Fruit fly (Drosophila melanogaster): ENCODE data around the gene Rab3-GEF.

Rab3-GEF gene

DNA sequence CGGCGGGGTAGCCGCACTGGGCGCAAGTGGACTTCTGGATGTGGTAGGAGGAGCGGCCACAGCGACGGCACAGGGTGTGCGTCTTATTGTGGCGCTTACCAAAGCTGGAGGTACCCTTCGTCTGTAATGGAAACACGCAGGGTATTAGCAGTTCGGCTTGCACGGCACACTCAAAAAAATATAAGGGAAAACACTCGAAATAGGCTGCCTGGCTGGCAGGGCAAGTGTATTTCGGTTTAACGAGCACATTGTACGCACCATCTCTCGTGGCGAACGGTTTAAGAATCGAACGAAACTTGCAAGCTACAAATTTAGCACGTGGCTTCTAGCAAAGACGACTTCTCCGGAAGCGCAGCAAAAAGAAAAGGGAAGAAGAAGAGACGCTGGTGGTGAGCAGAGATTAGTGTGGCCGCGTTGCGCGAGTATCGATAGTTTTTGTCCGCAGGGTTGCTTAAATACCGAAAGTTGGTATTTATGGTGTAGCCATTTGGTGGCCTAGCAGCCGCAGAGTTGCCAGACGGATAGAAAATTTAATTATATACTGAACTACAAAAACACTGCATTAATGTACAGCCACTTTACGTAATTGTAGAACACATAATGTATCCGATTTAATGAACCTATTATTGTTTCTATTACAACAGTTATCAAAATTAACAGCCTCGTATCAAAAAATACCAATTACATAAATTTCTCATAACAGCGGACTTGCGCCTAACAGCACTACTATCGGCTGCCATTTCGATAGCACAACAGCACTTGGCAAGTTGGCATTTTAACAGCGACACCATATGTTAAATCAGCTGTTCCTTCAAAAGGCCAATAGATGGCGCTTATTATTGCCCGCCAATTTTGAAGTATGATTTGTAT is 49.7 kb downstream of the Rab3-GEF start, which contains the start of gene RpL37-1 (continued):
- TF ChIP-seq Blimp-1 (GFP tag; optimal IDR thresholded peaks at IDR 0.05) (no peak), Smox (GFP tag; optimal IDR thresholded peaks at IDR 0.05) (peak; percentile 26), salr (GFP tag; optimal IDR thresholded peaks at IDR 0.05) (no peak), Hr4 (GFP tag; optimal IDR thresholded peaks at IDR 0.05) (no peak), cyc (GFP tag; optimal IDR thresholded peaks at IDR 0.05) (peak; percentile 61), Lpt (GFP tag; optimal IDR thresholded peaks at IDR 0.05) (no peak), CG6792 (GFP tag; optimal IDR thresholded peaks at IDR 0.05) (no peak), dac (GFP tag; optimal IDR thresholded peaks at IDR 0.05) (no peak), CG6808 (GFP tag; optimal IDR thresholded peaks at IDR 0.05) (peak; percentile 20), acj6 (GFP tag; optimal IDR thresholded peaks at IDR 0.05) (peak; percentile 27), CG11762 (GFP tag; optimal IDR thresholded peaks at IDR 0.05; ENCODE audit: insufficient read depth) (no peak), CG31627 (GFP tag; optimal IDR thresholded peaks at IDR 0.05) (peak; percentile 36), vri (GFP tag; optimal IDR thresholded peaks at IDR 0.05) (peak; percentile 47), svp (GFP tag) (no peak), Gug (GFP tag; IDR thresholded peaks at IDR 0.05) (no peak), achi (GFP tag; optimal IDR thresholded peaks at IDR 0.05) (peak; percentile 25), CG4318 (GFP tag; optimal IDR thresholded peaks at IDR 0.05) (no peak), Met (GFP tag; optimal IDR thresholded peaks at IDR 0.05) (peak; percentile 57), fd59A (GFP tag; optimal IDR thresholded peaks at IDR 0.05) (no peak), CG10631 (GFP tag; optimal IDR thresholded peaks at IDR 0.05) (peak; percentile 17), CG15336 (GFP tag; IDR thresholded peaks at IDR 0.05) (no peak), Hr38 (GFP tag; optimal IDR thresholded peaks at IDR 0.05) (no peak), spab (GFP tag; optimal IDR thresholded peaks at IDR 0.05) (no peak), dsx (GFP tag; optimal IDR thresholded peaks at IDR 0.05; ENCODE audit: poor library complexity, severe bottlenecking) (no peak), Ets21C (GFP tag; optimal IDR thresholded peaks at IDR 0.05) (no peak), Eip93F (GFP tag; optimal IDR thresholded peaks at IDR 0.05) (no peak), CG1621 (tag; optimal IDR thresholded peaks at IDR 0.05) (peak; percentile 9), CG6276 (GFP tag; optimal IDR thresholded peaks at IDR 0.05) (no peak), ss (GFP tag; optimal IDR thresholded peaks at IDR 0.05) (peak; percentile 12 to 62)

DNA sequence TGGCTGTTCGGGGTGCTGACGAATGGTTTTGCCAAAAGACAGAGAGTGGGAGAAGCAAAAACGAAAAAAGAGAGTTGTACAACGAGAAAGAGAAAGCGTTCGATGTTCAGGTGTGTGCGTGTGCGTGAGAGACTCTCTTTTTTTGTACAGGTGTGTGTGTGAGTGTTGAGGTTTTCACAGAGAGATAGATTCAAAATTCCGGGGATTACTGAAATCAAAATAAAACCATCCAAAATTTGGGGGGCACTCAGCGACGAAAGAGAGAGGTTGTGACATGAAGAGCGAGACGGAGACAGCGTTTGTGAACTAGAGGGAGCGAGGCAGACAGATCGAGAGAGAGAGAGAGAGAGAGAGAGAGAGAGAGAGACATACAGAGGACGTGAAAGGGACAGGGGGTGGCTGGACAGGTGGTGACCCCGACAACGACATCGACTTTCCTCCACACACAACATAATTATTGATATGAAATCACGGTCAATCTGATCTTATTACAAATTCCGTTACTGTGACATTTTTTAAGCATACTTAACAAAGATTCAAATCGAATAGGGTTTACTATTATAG is 53.9 kb downstream of the Rab3-GEF start:
- no peak for TF ChIP-seq Hr38 (GFP tag; optimal IDR thresholded peaks at IDR 0.05)
- no peak for TF ChIP-seq CG34406 (GFP tag; optimal IDR thresholded peaks at IDR 0.05)
- peak; percentile 2 for TF ChIP-seq Eip78C (GFP tag)
- peak; percentile 71 for TF ChIP-seq CG8319 (GFP tag; optimal IDR thresholded peaks at IDR 0.05)
- no peak for TF ChIP-seq CG6808 (GFP tag; optimal IDR thresholded peaks at IDR 0.05)

DNA sequence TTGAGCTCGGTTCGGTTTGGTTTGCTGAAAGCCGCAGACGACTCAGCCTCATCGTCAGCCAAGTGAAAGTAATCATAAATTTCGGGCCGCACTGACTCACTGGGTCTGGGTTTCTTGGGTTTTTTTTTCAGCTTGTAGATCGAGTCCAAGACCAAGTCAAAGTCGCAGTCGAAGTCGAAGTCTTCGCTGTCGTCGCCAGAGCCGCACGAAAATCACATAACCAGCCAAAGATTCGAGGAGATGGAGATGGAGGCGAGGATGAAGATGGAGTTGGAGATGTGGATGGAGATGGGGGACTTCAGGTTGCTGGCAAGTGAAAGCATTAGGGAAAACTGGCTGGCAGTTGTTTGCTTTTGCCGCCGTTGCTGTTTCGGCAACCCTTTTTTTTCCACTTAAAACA is 57.6 kb downstream of the Rab3-GEF start:
- peak; percentile 45 for TF ChIP-seq Blimp-1 (GFP tag; optimal IDR thresholded peaks at IDR 0.05)
- TF ChIP-seq Eip75B (GFP tag; optimal IDR thresholded peaks at IDR 0.05): no peak

DNA sequence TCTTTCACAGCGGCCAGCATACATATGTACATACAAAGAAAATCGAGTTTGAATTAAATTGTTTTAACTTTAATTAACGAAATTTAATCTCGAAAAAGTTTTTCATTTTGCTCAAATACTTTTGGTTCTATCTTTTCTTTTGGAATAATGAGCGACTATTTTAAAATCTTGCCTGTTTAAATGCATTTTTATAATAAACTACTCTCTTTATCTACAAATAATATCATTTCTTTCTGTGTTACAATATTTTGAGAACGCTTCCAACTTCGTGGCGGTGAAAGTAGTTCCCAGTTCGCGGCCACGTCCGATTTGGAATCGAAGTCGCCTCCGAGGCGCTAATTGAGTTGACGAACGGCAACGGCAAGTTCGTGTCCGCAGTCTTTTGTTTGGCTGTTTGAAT is 60.8 kb downstream of the Rab3-GEF start:
- no peak for TF ChIP-seq CG7368 (GFP tag; optimal IDR thresholded peaks at IDR 0.05)
- peak; percentile 16 for TF ChIP-seq topi (GFP tag; optimal IDR thresholded peaks at IDR 0.05)
- peak; percentile 11 for TF ChIP-seq Hr39 (GFP tag; optimal IDR thresholded peaks at IDR 0.05)
- TF ChIP-seq CG4318 (GFP tag; optimal IDR thresholded peaks at IDR 0.05): no peak
- TF ChIP-seq CG32006 (GFP tag; optimal IDR thresholded peaks at IDR 0.05): peak; percentile 18
- no peak for TF ChIP-seq CG6792 (GFP tag; optimal IDR thresholded peaks at IDR 0.05)
- no peak for TF ChIP-seq cyc (GFP tag; optimal IDR thresholded peaks at IDR 0.05)
- TF ChIP-seq CG1621 (tag; optimal IDR thresholded peaks at IDR 0.05): no peak
- TF ChIP-seq CG15336 (GFP tag; IDR thresholded peaks at IDR 0.05): no peak
- TF ChIP-seq CG8319 (GFP tag; optimal IDR thresholded peaks at IDR 0.05): no peak
- no peak for TF ChIP-seq eg (GFP tag; IDR thresholded peaks at IDR 0.05)
- TF ChIP-seq Smox (GFP tag; optimal IDR thresholded peaks at IDR 0.05): no peak
- TF ChIP-seq achi (GFP tag; optimal IDR thresholded peaks at IDR 0.05): no peak
- no peak for TF ChIP-seq CG16779 (tag; optimal IDR thresholded peaks at IDR 0.05)
- no peak for TF ChIP-seq Lpt (GFP tag; optimal IDR thresholded peaks at IDR 0.05)
- TF ChIP-seq CG3919 (GFP tag; optimal IDR thresholded peaks at IDR 0.05): no peak
- TF ChIP-seq CG6276 (GFP tag; optimal IDR thresholded peaks at IDR 0.05): no peak
- no peak for TF ChIP-seq lz (GFP tag; optimal IDR thresholded peaks at IDR 0.05)
- TF ChIP-seq CG8119 (GFP tag; IDR thresholded peaks at IDR 0.05): no peak
- TF ChIP-seq CG9139 (GFP tag; optimal IDR thresholded peaks at IDR 0.05): no peak
- TF ChIP-seq Blimp-1 (GFP tag; optimal IDR thresholded peaks at IDR 0.05): peak; percentile 52
- TF ChIP-seq Sox14 (GFP tag; optimal IDR thresholded peaks at IDR 0.05): no peak
